Worm (Caenorhabditis elegans) whole organism, young adult: Measurements from ENCODE around the gene srg-34.

ENCODE experiments used
- B0261.1 ChIP-seq: sonication (generic microtip); optimal IDR thresholded peaks from 2 replicates; lab custom pipeline; 2016; ENCODE audit warnings: mild to moderate bottlenecking, missing genetic modification characterization, moderate library complexity, missing compliant biosample characterization
- F23B12.7 ChIP-seq: sonication (generic microtip); optimal IDR thresholded peaks from 2 replicates; lab custom pipeline; 2017; ENCODE audit warnings: missing genetic modification characterization, mild to moderate bottlenecking, missing compliant biosample characterization, antibody characterized with exemption, moderate library complexity; ENCODE audit not compliant: insufficient read depth
- F37B4.10 ChIP-seq: fragments of 200-800 bp; sonication (Bioruptor generic); IDR thresholded peaks from 2 replicates; pipeline ENCODE4 v1.3.6; 2022; ENCODE audit warnings: missing genetic modification characterization, missing compliant biosample characterization
- F57C9.4 ChIP-seq: sonication (generic microtip); optimal IDR thresholded peaks from 2 replicates; lab custom pipeline; 2017; ENCODE audit warnings: mild to moderate bottlenecking, missing genetic modification characterization, missing compliant biosample characterization
- T07F8.4 ChIP-seq: sonication (generic microtip); optimal IDR thresholded peaks from 2 replicates; lab custom pipeline; 2016; ENCODE audit warnings: mild to moderate bottlenecking, missing genetic modification characterization, moderate library complexity, missing compliant biosample characterization
- T26A5.8 ChIP-seq: sonication (generic microtip); optimal IDR thresholded peaks from 2 replicates; lab custom pipeline; 2016; ENCODE audit warnings: missing genetic modification characterization, missing compliant biosample characterization
- Y53G8AR.9 ChIP-seq: fragments of 200-800 bp; sonication (Bioruptor generic); conservative IDR thresholded peaks from 2 replicates; pipeline ENCODE4 v1.3.6; 2022; ENCODE audit warnings: missing genetic modification reagents, missing genetic modification characterization, missing compliant biosample characterization
- Y56A3A.18 ChIP-seq: fragments of 200-800 bp; sonication (Bioruptor generic); IDR thresholded peaks from 2 replicates; pipeline ENCODE4 v1.3.6; 2022; ENCODE audit warnings: missing genetic modification reagents, missing genetic modification characterization, missing compliant biosample characterization
- ZK185.1 ChIP-seq: sonication (generic microtip); optimal IDR thresholded peaks from 2 replicates; lab custom pipeline; 2016; ENCODE audit warnings: mild to moderate bottlenecking, missing genetic modification characterization, missing compliant biosample characterization; ENCODE audit not compliant: poor library complexity, severe bottlenecking
- atf-7 ChIP-seq: sonication (generic microtip); optimal IDR thresholded peaks from 2 replicates; lab custom pipeline; 2017; ENCODE audit warnings: mild to moderate bottlenecking, missing genetic modification characterization, missing compliant biosample characterization
- athp-1 ChIP-seq: sonication (generic microtip); optimal IDR thresholded peaks from 2 replicates; lab custom pipeline; 2017; ENCODE audit warnings: mild to moderate bottlenecking, missing genetic modification characterization, missing compliant biosample characterization
- attf-6 ChIP-seq: fragments of 200-800 bp; sonication (Bioruptor generic); IDR thresholded peaks from 2 replicates; pipeline ENCODE4 v1.3.6; 2022; ENCODE audit warnings: missing genetic modification reagents, missing genetic modification characterization, missing compliant biosample characterization
- bed-2 ChIP-seq: fragments of 200-800 bp; sonication (Bioruptor generic); IDR thresholded peaks from 2 replicates; pipeline ENCODE4 v1.3.6; 2022; ENCODE audit warnings: missing genetic modification reagents, missing genetic modification characterization, missing compliant biosample characterization
- cebp-2 ChIP-seq: fragments of 200-800 bp; sonication (Bioruptor generic); IDR thresholded peaks from 2 replicates; pipeline ENCODE4 v1.3.6; 2022; ENCODE audit warnings: missing genetic modification characterization, missing compliant biosample characterization
- egl-18 ChIP-seq: fragments of 200-800 bp; sonication (Bioruptor generic); IDR thresholded peaks from 2 replicates; pipeline ENCODE4 v1.3.6; 2022; ENCODE audit warnings: missing genetic modification reagents, missing genetic modification characterization, missing compliant biosample characterization
- gei-17 ChIP-seq: fragments of 200-800 bp; sonication (Bioruptor generic); optimal IDR thresholded peaks from 2 replicates; lab custom pipeline; 2018; ENCODE audit warnings: mild to moderate bottlenecking, missing genetic modification characterization, missing compliant biosample characterization
- him-1 ChIP-seq: sonication (generic microtip); optimal IDR thresholded peaks from 2 replicates; lab custom pipeline; 2016; ENCODE audit warnings: missing genotype, missing genetic modification reagents, missing genetic modification characterization, missing compliant biosample characterization
- hrde-1 ChIP-seq: sonication (generic microtip); optimal IDR thresholded peaks from 2 replicates; lab custom pipeline; 2016; ENCODE audit warnings: missing genetic modification characterization, mild to moderate bottlenecking, missing compliant biosample characterization, moderate library complexity, missing genotype, missing genetic modification reagents, borderline replicate concordance
- lag-1 ChIP-seq: fragments of 200-800 bp; sonication (Bioruptor generic); IDR thresholded peaks from 2 replicates; pipeline ENCODE4 v1.3.6; 2022; ENCODE audit warnings: missing genetic modification reagents, missing genetic modification characterization, missing compliant biosample characterization
- lin-54 ChIP-seq: fragments of 200-800 bp; sonication (Bioruptor generic); optimal IDR thresholded peaks from 2 replicates; lab custom pipeline; 2018; ENCODE audit warnings: mild to moderate bottlenecking, missing genetic modification characterization, missing compliant biosample characterization
- lsl-1 ChIP-seq: fragments of 200-800 bp; sonication (Bioruptor generic); optimal IDR thresholded peaks from 2 replicates; lab custom pipeline; 2018; ENCODE audit warnings: mild to moderate bottlenecking, missing genetic modification characterization, moderate library complexity, missing compliant biosample characterization
- madf-10 ChIP-seq: sonication (generic microtip); optimal IDR thresholded peaks from 2 replicates; lab custom pipeline; 2016; ENCODE audit warnings: mild to moderate bottlenecking, missing genetic modification characterization, missing compliant biosample characterization
- madf-3 ChIP-seq: fragments of 200-800 bp; sonication (Bioruptor generic); IDR thresholded peaks from 2 replicates; pipeline ENCODE4 v1.3.6; 2022; ENCODE audit warnings: missing genetic modification reagents, missing genetic modification characterization, missing compliant biosample characterization
- madf-6 ChIP-seq: fragments of 200-800 bp; sonication (Bioruptor generic); IDR thresholded peaks from 2 replicates; pipeline ENCODE4 v1.3.6; 2022; ENCODE audit warnings: missing genetic modification reagents, missing genetic modification characterization, missing compliant biosample characterization
- mcd-1 ChIP-seq: fragments of 200-800 bp; sonication (Bioruptor generic); IDR thresholded peaks from 2 replicates; pipeline ENCODE4 v1.3.6; 2022; ENCODE audit warnings: missing genetic modification reagents, missing genetic modification characterization, missing compliant biosample characterization
- mel-28 ChIP-seq: sonication (generic microtip); optimal IDR thresholded peaks from 2 replicates; lab custom pipeline; 2016; ENCODE audit warnings: borderline replicate concordance, mild to moderate bottlenecking, missing genetic modification characterization, missing compliant biosample characterization
- mes-4 ChIP-seq: sonication (generic microtip); optimal IDR thresholded peaks from 2 replicates; lab custom pipeline; 2016; ENCODE audit warnings: missing genotype, missing genetic modification characterization, missing compliant biosample characterization
- pbrm-1 ChIP-seq: fragments of 200-800 bp; sonication (Bioruptor generic); IDR thresholded peaks from 2 replicates; pipeline ENCODE4 v1.3.6; 2022; ENCODE audit warnings: missing genetic modification reagents, missing genetic modification characterization, missing compliant biosample characterization
- rcor-1 ChIP-seq: fragments of 200-800 bp; sonication (Bioruptor generic); IDR thresholded peaks from 2 replicates; pipeline ENCODE4 v1.3.6; 2022; ENCODE audit warnings: missing genetic modification reagents, missing genetic modification characterization, missing compliant biosample characterization
- sdz-38 ChIP-seq: sonication (generic microtip); optimal IDR thresholded peaks from 2 replicates; lab custom pipeline; 2016; ENCODE audit warnings: missing genotype, missing genetic modification characterization, missing compliant biosample characterization
- snpc-4 ChIP-seq, 5 experiments: fragments of 150-350 bp in 1 of 5; sonication (generic microtip) in 4 of 5; optimal IDR thresholded peaks; 2 replicates each; lab custom pipeline; 2014 to 2018; ENCODE audit warnings: missing genetic modification characterization in 5 of 5, missing biosample characterization in 3 of 5, antibody characterized with exemption in 2 of 5, mild to moderate bottlenecking in 2 of 5, missing compliant biosample characterization in 2 of 5, missing genotype in 2 of 5, moderate library complexity in 2 of 5, missing genetic modification reagents in 1 of 5
- unc-62 ChIP-seq: fragments of 150-350 bp; optimal IDR thresholded peaks from 2 replicates; lab custom pipeline; 2014; ENCODE audit warnings: missing biosample characterization, missing genetic modification reagents, missing genetic modification characterization
- ztf-26 ChIP-seq: sonication (generic microtip); optimal IDR thresholded peaks from 2 replicates; lab custom pipeline; 2017; ENCODE audit warnings: missing genetic modification characterization, missing compliant biosample characterization
- ztf-28 ChIP-seq: fragments of 200-800 bp; sonication (Bioruptor generic); IDR thresholded peaks from 2 replicates; pipeline ENCODE4 v1.3.6; 2022; ENCODE audit warnings: missing genetic modification reagents, missing genetic modification characterization, missing compliant biosample characterization
- ztf-3 ChIP-seq: fragments of 200-800 bp; sonication (Bioruptor generic); optimal IDR thresholded peaks from 2 replicates; lab custom pipeline; 2018; ENCODE audit warnings: mild to moderate bottlenecking, missing genetic modification characterization, missing compliant biosample characterization

srg-34 gene

ce11 chrV:18564786-18565185, at the start of gene srg-34:
Gene srg-34 (minus strand): TSS chrV:18564886.
- TF ChIP-seq mcd-1 (no peak), F57C9.4 (no peak), him-1 (no peak), madf-10 (no peak), atf-7 (no peak), lag-1 (GFP tag; lab: Robert Waterston, UW) (no peak), rcor-1 (GFP tag; lab: Robert Waterston, UW) (no peak), ztf-28 (GFP tag; lab: Robert Waterston, UW) (no peak), ZK185.1 (tag; lab: Kevin White, UChicago) (no peak), F37B4.10 (GFP tag; lab: Robert Waterston, UW) (no peak), athp-1 (tag; lab: Kevin White, UChicago) (no peak), ztf-3 (GFP tag; lab: Kevin White, UChicago) (no peak)

- TF ChIP-seq lin-54 (no peak), sdz-38 (tag; lab: Kevin White, UChicago) (no peak), bed-2 (GFP tag; lab: Robert Waterston, UW) (no peak), T07F8.4 (no peak), B0261.1 (tag; lab: Kevin White, UChicago) (no peak), ztf-26 (tag; lab: Kevin White, UChicago) (no peak), mel-28 (tag; lab: Kevin White, UChicago) (no peak), mes-4 (tag; lab: Kevin White, UChicago) (no peak), Y53G8AR.9 (GFP tag; lab: Robert Waterston, UW) (no peak), ztf-3 (GFP tag; lab: Kevin White, UChicago) (no peak), mcd-1 (no peak), Y56A3A.18 (GFP tag; lab: Robert Waterston, UW) (no peak), madf-3 (GFP tag; lab: Robert Waterston, UW) (no peak)
Observed at ce11 chrV:18613164-18613563, 48.5 kb upstream of the srg-34 start.

- TF ChIP-seq attf-6 (GFP tag; lab: Robert Waterston, UW) (no peak), pbrm-1 (GFP tag; lab: Robert Waterston, UW) (no peak), lag-1 (GFP tag; lab: Robert Waterston, UW) (no peak), sdz-38 (tag; lab: Kevin White, UChicago) (no peak), gei-17 (GFP tag; lab: Kevin White, UChicago) (no peak), mcd-1 (no peak), ztf-28 (GFP tag; lab: Robert Waterston, UW) (no peak), cebp-2 (no peak), unc-62 (GFP tag; lab: Kevin White, UChicago) (no peak), athp-1 (tag; lab: Kevin White, UChicago) (no peak), mel-28 (tag; lab: Kevin White, UChicago) (no peak), snpc-4 (GFP tag; optimal IDR thresholded peaks at IDR 0.05; lab: Kevin White, UChicago) (no peak), snpc-4 (tag; optimal IDR thresholded peaks at IDR 0.05; lab: Kevin White, UChicago) (no peak), F23B12.7 (tag; lab: Kevin White, UChicago) (no peak), egl-18 (GFP tag; lab: Robert Waterston, UW) (no peak), lsl-1 (GFP tag; lab: Kevin White, UChicago) (no peak), madf-6 (GFP tag; lab: Robert Waterston, UW) (no peak)
Observed at ce11 chrV:18605510-18605909, 40.8 kb upstream of the srg-34 start.

- TF ChIP-seq hrde-1 (tag; lab: Kevin White, UChicago) = no peak
- TF ChIP-seq T26A5.8 (tag; lab: Kevin White, UChicago) = no peak
Observed at ce11 chrV:18597779-18598178, 33.1 kb upstream of the srg-34 start.
